Worm (Caenorhabditis elegans) whole organism, L4 larva: ENCODE data around the gene C47E8.1.

Experiments used
- D1046.2 ChIP-seq: fragments of 200-800 bp; sonication (Bioruptor generic); IDR thresholded peaks from 2 replicates; pipeline ENCODE4 v1.3.6; 2022; ENCODE audit warnings: missing genetic modification characterization, missing compliant biosample characterization
- F10B5.3 ChIP-seq: sonication (generic microtip); optimal IDR thresholded peaks from 2 replicates; lab custom pipeline; 2016; ENCODE audit warnings: mild to moderate bottlenecking, missing genetic modification characterization, missing compliant biosample characterization
- F26F4.8 ChIP-seq: fragments of 200-800 bp; sonication (Bioruptor generic); conservative IDR thresholded peaks from 2 replicates; pipeline ENCODE4 v1.3.6; 2022; ENCODE audit warnings: missing genetic modification characterization, missing compliant biosample characterization
- F49E8.2 ChIP-seq: sonication (generic microtip); optimal IDR thresholded peaks from 2 replicates; lab custom pipeline; 2016; ENCODE audit warnings: missing compliant biosample characterization, mild to moderate bottlenecking, missing genetic modification characterization, borderline replicate concordance
- T26A8.4 ChIP-seq: fragments of 200-800 bp; sonication (Bioruptor generic); IDR thresholded peaks from 2 replicates; pipeline ENCODE4 v1.3.6; 2022; ENCODE audit warnings: missing genetic modification characterization, missing compliant biosample characterization
- Y5F2A.4 ChIP-seq: fragments of 200-800 bp; sonication (Bioruptor generic); optimal IDR thresholded peaks from 2 replicates; lab custom pipeline; 2018; ENCODE audit warnings: mild to moderate bottlenecking, missing genetic modification characterization, missing compliant biosample characterization
- Y75B8A.6 ChIP-seq: fragments of 200-800 bp; sonication (Bioruptor generic); IDR thresholded peaks from 2 replicates; pipeline ENCODE4 v1.3.6; 2022; ENCODE audit warnings: missing genetic modification reagents, missing genetic modification characterization, missing compliant biosample characterization
- attf-4 ChIP-seq: sonication (generic microtip); optimal IDR thresholded peaks from 3 replicates; lab custom pipeline; 2017; ENCODE audit warnings: missing biosample characterization, missing genetic modification characterization
- ceh-20 ChIP-seq: fragments of 200-800 bp; sonication (Bioruptor generic); IDR thresholded peaks from 2 replicates; pipeline ENCODE4 v1.3.6; 2022; ENCODE audit warnings: missing genetic modification reagents, missing genetic modification characterization, missing compliant biosample characterization
- ceh-28 ChIP-seq: fragments of 150-350 bp; optimal IDR thresholded peaks from 2 replicates; lab custom pipeline; 2014; ENCODE audit warnings: missing biosample characterization, missing genetic modification reagents, missing genetic modification characterization
- ceh-44 ChIP-seq: fragments of 200-800 bp; sonication (Bioruptor generic); IDR thresholded peaks from 2 replicates; pipeline ENCODE4 v1.3.6; 2022; ENCODE audit warnings: missing genetic modification reagents, missing genetic modification characterization, missing compliant biosample characterization
- cey-2 ChIP-seq: sonication (generic microtip); optimal IDR thresholded peaks from 3 replicates; lab custom pipeline; 2017; ENCODE audit warnings: missing genetic modification characterization, mild to moderate bottlenecking, missing compliant biosample characterization, antibody characterized with exemption, borderline replicate concordance; ENCODE audit not compliant: insufficient read depth
- ctbp-1 ChIP-seq: fragments of 200-800 bp; sonication (Bioruptor generic); IDR thresholded peaks from 2 replicates; pipeline ENCODE4 v1.3.6; 2022; ENCODE audit warnings: missing genetic modification reagents, missing genetic modification characterization, missing compliant biosample characterization
- daf-12 ChIP-seq: fragments of 150-350 bp; optimal IDR thresholded peaks from 2 replicates; lab custom pipeline; 2014; ENCODE audit warnings: missing biosample characterization, missing genetic modification reagents, missing genetic modification characterization
- daf-16 ChIP-seq, 3 experiments: sonication (generic microtip); optimal IDR thresholded peaks; 2 replicates each; lab custom pipeline; 2016 to 2017; ENCODE audit warnings: missing genetic modification characterization in 3 of 3, missing genetic modification reagents in 3 of 3, mild to moderate bottlenecking in 2 of 3, missing compliant biosample characterization in 2 of 3, missing biosample characterization in 1 of 3, moderate library complexity in 1 of 3
- daf-8 ChIP-seq: fragments of 200-800 bp; sonication (Bioruptor generic); IDR thresholded peaks from 2 replicates; pipeline ENCODE4 v1.3.6; 2022; ENCODE audit warnings: missing genetic modification characterization, missing compliant biosample characterization
- dmd-6 ChIP-seq: fragments of 200-800 bp; sonication (Bioruptor generic); IDR thresholded peaks from 2 replicates; pipeline ENCODE4 v1.3.6; 2022; ENCODE audit warnings: missing genetic modification reagents, missing genetic modification characterization, missing compliant biosample characterization
- dpl-1 ChIP-seq: fragments of 150-350 bp; optimal IDR thresholded peaks from 2 replicates; lab custom pipeline; 2014; ENCODE audit warnings: missing biosample characterization, missing genetic modification reagents, missing genetic modification characterization
- dve-1 ChIP-seq: sonication (generic microtip); optimal IDR thresholded peaks from 2 replicates; lab custom pipeline; 2017; ENCODE audit warnings: antibody characterized with exemption, mild to moderate bottlenecking, missing genetic modification characterization, missing compliant biosample characterization; ENCODE audit not compliant: insufficient read depth
- egl-27 ChIP-seq: sonication (generic microtip); optimal IDR thresholded peaks from 3 replicates; lab custom pipeline; 2017; ENCODE audit warnings: missing biosample characterization, missing genetic modification reagents, missing genetic modification characterization
- fos-1 ChIP-seq: fragments of 150-350 bp; optimal IDR thresholded peaks from 2 replicates; lab custom pipeline; 2014; ENCODE audit warnings: missing biosample characterization, missing genetic modification characterization
- hif-1 ChIP-seq, 2 experiments: sonication (generic microtip); optimal IDR thresholded peaks; 2 replicates each; lab custom pipeline; 2016 to 2017; ENCODE audit warnings: missing compliant biosample characterization in 2 of 2, missing genetic modification characterization in 2 of 2, missing genetic modification reagents in 2 of 2, missing genotype in 2 of 2, mild to moderate bottlenecking in 1 of 2
- hlh-11 ChIP-seq: fragments of 200-800 bp; sonication (Bioruptor generic); optimal IDR thresholded peaks from 2 replicates; lab custom pipeline; 2018; ENCODE audit warnings: mild to moderate bottlenecking, missing genetic modification characterization, missing compliant biosample characterization
- lin-13 ChIP-seq: fragments of 150-350 bp; optimal IDR thresholded peaks from 2 replicates; lab custom pipeline; 2014; ENCODE audit warnings: missing biosample characterization, missing genetic modification reagents, missing genetic modification characterization
- lin-38 ChIP-seq: fragments of 200-800 bp; sonication (Bioruptor generic); IDR thresholded peaks from 2 replicates; pipeline ENCODE4 v1.3.6; 2022; ENCODE audit warnings: missing genetic modification reagents, missing genetic modification characterization, missing compliant biosample characterization
- lin-39 ChIP-seq: fragments of 150-350 bp; optimal IDR thresholded peaks from 2 replicates; lab custom pipeline; 2014; ENCODE audit warnings: missing biosample characterization, missing genetic modification reagents, missing genetic modification characterization
- madf-5 ChIP-seq, 2 experiments: fragments of 200-800 bp; sonication (Bioruptor generic); IDR thresholded peaks; 2 replicates each; pipeline ENCODE4 v1.3.6; 2022; ENCODE audit warnings: missing compliant biosample characterization in 2 of 2, missing genetic modification characterization in 2 of 2
- mdl-1 ChIP-seq, 2 experiments: fragments of 150-350 bp in 1 of 2; sonication (generic microtip) in 1 of 2; optimal IDR thresholded peaks; 2 replicates each; lab custom pipeline; 2014 to 2017; ENCODE audit warnings: missing biosample characterization in 2 of 2, missing genetic modification characterization in 2 of 2
- mep-1 ChIP-seq: fragments of 150-350 bp; sonication (generic microtip); optimal IDR thresholded peaks from 3 replicates; lab custom pipeline; 2014; ENCODE audit warnings: missing biosample characterization, missing genetic modification characterization
- mes-2 ChIP-seq: sonication (generic microtip); optimal IDR thresholded peaks from 2 replicates; lab custom pipeline; 2016; ENCODE audit warnings: missing genotype, mild to moderate bottlenecking, missing genetic modification characterization, missing compliant biosample characterization; ENCODE audit not compliant: poor library complexity, severe bottlenecking
- mxl-2 ChIP-seq: fragments of 200-800 bp; sonication (Bioruptor generic); conservative IDR thresholded peaks from 2 replicates; pipeline ENCODE4 v1.3.6; 2022; ENCODE audit warnings: missing genetic modification reagents, missing genetic modification characterization, missing compliant biosample characterization
- mxl-3 ChIP-seq: fragments of 200-800 bp; sonication (Bioruptor generic); optimal IDR thresholded peaks from 2 replicates; lab custom pipeline; 2018; ENCODE audit warnings: mild to moderate bottlenecking, missing genetic modification characterization, missing compliant biosample characterization
- nhr-10 ChIP-seq: fragments of 150-350 bp; optimal IDR thresholded peaks from 2 replicates; lab custom pipeline; 2014; ENCODE audit warnings: missing biosample characterization, missing genetic modification characterization
- nhr-237 ChIP-seq: sonication (generic microtip); optimal IDR thresholded peaks from 2 replicates; lab custom pipeline; 2017; ENCODE audit warnings: missing biosample characterization, missing genetic modification characterization
- nhr-41 ChIP-seq: fragments of 200-800 bp; sonication (Bioruptor generic); IDR thresholded peaks from 2 replicates; pipeline ENCODE4 v1.3.6; 2022; ENCODE audit warnings: missing genetic modification reagents, missing genetic modification characterization, missing compliant biosample characterization
- nhr-48 ChIP-seq: sonication (generic microtip); optimal IDR thresholded peaks from 2 replicates; lab custom pipeline; 2016; ENCODE audit warnings: mild to moderate bottlenecking, missing genetic modification characterization, missing compliant biosample characterization
- nhr-6 ChIP-seq: fragments of 150-350 bp; optimal IDR thresholded peaks from 2 replicates; lab custom pipeline; 2014; ENCODE audit warnings: missing biosample characterization, missing genetic modification characterization
- pha-4 ChIP-seq, 2 experiments: fragments of 150-350 bp in 1 of 2; fragments of 200-800 bp in 1 of 2; sonication (Bioruptor generic) in 1 of 2; IDR thresholded peaks in 1 of 2; optimal IDR thresholded peaks in 1 of 2; 2 replicates each; pipeline versions ENCODE4 v1.3.6 to Lab custom; 2014 to 2022; ENCODE audit warnings: missing genetic modification characterization in 2 of 2, missing genetic modification reagents in 2 of 2, missing biosample characterization in 1 of 2, missing compliant biosample characterization in 1 of 2
- rbr-2 ChIP-seq: sonication (generic microtip); optimal IDR thresholded peaks from 2 replicates; lab custom pipeline; 2016; ENCODE audit warnings: missing genotype, missing genetic modification characterization, missing compliant biosample characterization
- sdz-12 ChIP-seq: fragments of 200-800 bp; sonication (Bioruptor generic); optimal IDR thresholded peaks from 2 replicates; lab custom pipeline; 2018; ENCODE audit warnings: mild to moderate bottlenecking, missing genetic modification characterization, missing compliant biosample characterization
- spr-1 ChIP-seq: sonication (generic microtip); optimal IDR thresholded peaks from 2 replicates; lab custom pipeline; 2016; ENCODE audit warnings: mild to moderate bottlenecking, missing genetic modification characterization, missing compliant biosample characterization
- spr-3 ChIP-seq: fragments of 200-800 bp; sonication (Bioruptor generic); optimal IDR thresholded peaks from 2 replicates; lab custom pipeline; 2018; ENCODE audit warnings: mild to moderate bottlenecking, missing genetic modification characterization, missing compliant biosample characterization
- unc-130 ChIP-seq: sonication (generic microtip); optimal IDR thresholded peaks from 2 replicates; lab custom pipeline; 2016; ENCODE audit warnings: missing genetic modification reagents, missing genetic modification characterization, missing compliant biosample characterization
- unc-62 ChIP-seq, 3 experiments: fragments of 150-350 bp in 1 of 3; sonication (generic microtip); optimal IDR thresholded peaks in 2 of 3; peaks in 1 of 3; 1 replicate in 1 of 3; 2 replicates in 2 of 3; lab custom pipeline; 2014 to 2017; ENCODE audit warnings: missing biosample characterization in 3 of 3, missing genetic modification characterization in 3 of 3, missing genetic modification reagents in 3 of 3, missing genotype in 1 of 3
- vab-7 ChIP-seq: fragments of 200-800 bp; sonication (Bioruptor generic); IDR thresholded peaks from 2 replicates; pipeline ENCODE4 v1.3.6; 2022; ENCODE audit warnings: missing genetic modification reagents, missing genetic modification characterization, missing compliant biosample characterization
- ztf-7 ChIP-seq: fragments of 150-350 bp; optimal IDR thresholded peaks from 2 replicates; lab custom pipeline; 2014; ENCODE audit warnings: missing biosample characterization, missing genetic modification characterization

C47E8.1 gene

DNA sequence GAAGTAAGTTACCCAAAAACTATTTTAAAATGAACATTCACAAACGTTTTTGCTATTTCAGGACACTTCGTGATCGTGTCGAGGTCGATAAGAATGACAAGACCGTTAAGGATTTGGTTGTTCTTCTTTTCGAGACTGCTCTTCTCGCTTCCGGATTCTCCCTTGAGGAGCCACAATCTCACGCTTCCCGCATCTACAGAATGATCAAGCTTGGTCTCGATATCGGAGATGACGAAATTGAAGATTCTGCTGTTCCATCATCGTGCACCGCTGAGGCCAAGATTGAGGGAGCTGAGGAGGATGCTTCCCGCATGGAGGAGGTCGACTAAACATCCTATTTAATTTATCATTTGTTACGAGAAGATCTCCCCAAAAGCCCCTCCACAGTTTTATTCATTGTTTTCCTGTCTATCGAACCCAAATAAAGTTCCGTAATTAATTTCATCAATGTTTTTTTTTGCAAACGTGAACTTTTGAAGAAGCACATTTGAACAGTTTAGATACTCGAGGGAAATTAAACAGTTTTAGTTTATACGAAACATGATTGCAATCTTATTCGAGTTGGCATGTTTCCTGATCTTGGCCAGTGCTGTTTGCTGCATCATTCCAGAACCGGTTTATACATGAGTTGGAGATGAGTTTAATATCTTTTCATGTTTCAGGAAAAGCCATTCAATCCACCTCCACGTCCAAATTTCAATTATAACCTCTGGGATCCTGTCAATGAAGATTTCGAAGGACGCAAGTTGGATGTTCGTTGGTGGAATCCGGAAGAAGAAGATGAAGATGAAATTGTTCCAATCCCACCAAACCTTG lies 22.5 kb downstream of the C47E8.1 start, which contains the start of gene C47E8.11 (continued):
- 0 out of 2 replicates have a peak, but pooled peaks have one; percentile 38 for TF ChIP-seq vab-7 (GFP tag; lab: Robert Waterston, UW)
- no peak for TF ChIP-seq egl-27
- TF ChIP-seq nhr-10 (tag; lab: Kevin White, UChicago) = no peak
- no peak for TF ChIP-seq ceh-28 (tag; lab: Kevin White, UChicago)
- TF ChIP-seq rbr-2 (tag; lab: Kevin White, UChicago) = peak; percentile 3
- TF ChIP-seq ctbp-1 = peak; percentile 11; the same call in 1 of the 2 replicates
- no peak for TF ChIP-seq mxl-3
- no peak for TF ChIP-seq D1046.2
- TF ChIP-seq cey-2 (tag; lab: Kevin White, UChicago) = no peak
- peak; percentile 51 for TF ChIP-seq pha-4 (GFP tag; IDR thresholded peaks at IDR 0.05; lab: Robert Waterston, UW)
- TF ChIP-seq pha-4 (tag; optimal IDR thresholded peaks at IDR 0.05; lab: Kevin White, UChicago) = peak; percentile 67
- TF ChIP-seq hlh-11 (tag; lab: Kevin White, UChicago) = peak; percentile 58
- 0 out of 2 replicates have a peak, but pooled peaks have one; percentile 14 for TF ChIP-seq nhr-41 (GFP tag; lab: Robert Waterston, UW)
- no peak for TF ChIP-seq daf-8 (GFP tag; lab: Robert Waterston, UW)
- peak; percentile 59 for TF ChIP-seq Y75B8A.6
- TF ChIP-seq unc-62 (GFP tag; optimal IDR thresholded peaks at IDR 0.05 in 1 of 2; lab: Kevin White, UChicago) = no peak
- TF ChIP-seq unc-62 (tag; optimal IDR thresholded peaks at IDR 0.05; lab: Kevin White, UChicago) = no peak
- no peak for TF ChIP-seq Y5F2A.4 (GFP tag; lab: Kevin White, UChicago)
- peak; percentile 91 for TF ChIP-seq lin-13 (GFP tag; lab: Kevin White, UChicago)
- peak; percentile 13 for TF ChIP-seq sdz-12 (GFP tag; lab: Kevin White, UChicago)
- TF ChIP-seq F10B5.3 (tag; lab: Kevin White, UChicago) = no peak
- TF ChIP-seq ztf-7 (tag; lab: Kevin White, UChicago) = no peak
- peak; percentile 72 for TF ChIP-seq lin-38
- peak; percentile 80 for TF ChIP-seq mep-1 (tag; lab: Kevin White, UChicago)
- peak; percentile 92 for TF ChIP-seq nhr-6 (tag; lab: Kevin White, UChicago)
- TF ChIP-seq spr-3 (GFP tag; lab: Kevin White, UChicago) = peak; percentile 27
- no peak for TF ChIP-seq unc-130 (GFP tag; lab: Kevin White, UChicago)
- peak; percentile 44; the same call in 1 of the 2 replicates for TF ChIP-seq ceh-20 (GFP tag; lab: Robert Waterston, UW)
- TF ChIP-seq daf-12 (tag; lab: Kevin White, UChicago) = no peak
- no peak for TF ChIP-seq lin-39 (tag; lab: Kevin White, UChicago)
- peak; percentile 68 for TF ChIP-seq F49E8.2
- TF ChIP-seq hif-1 (tag; optimal IDR thresholded peaks at IDR 0.05; lab: Kevin White, UChicago) = no peak
- TF ChIP-seq dve-1 = peak; percentile 65
- peak; percentile 10 for TF ChIP-seq spr-1 (tag; lab: Kevin White, UChicago)
- no peak for TF ChIP-seq madf-5 (GFP tag; IDR thresholded peaks at IDR 0.05; lab: Robert Waterston, UW)
- peak; percentile 13 for TF ChIP-seq nhr-48 (tag; lab: Kevin White, UChicago)
- peak; percentile 9 for TF ChIP-seq dpl-1 (GFP tag; lab: Kevin White, UChicago)
- TF ChIP-seq fos-1 (tag; lab: Kevin White, UChicago) = no peak
- TF ChIP-seq daf-16 (GFP tag; optimal IDR thresholded peaks at IDR 0.05; lab: Kevin White, UChicago) = no peak
- TF ChIP-seq daf-16 (tag; optimal IDR thresholded peaks at IDR 0.05; lab: Kevin White, UChicago) = peak; percentile 86
- TF ChIP-seq T26A8.4 (GFP tag; lab: Robert Waterston, UW) = peak; percentile 77
- TF ChIP-seq mdl-1 (tag; optimal IDR thresholded peaks at IDR 0.05; lab: Kevin White, UChicago) = no peak
- no peak for TF ChIP-seq mxl-2
- no peak for TF ChIP-seq attf-4 (tag; lab: Kevin White, UChicago)
- TF ChIP-seq mes-2 = no peak
- TF ChIP-seq ceh-44 (GFP tag; lab: Robert Waterston, UW) = no peak
- no peak for TF ChIP-seq nhr-237 (tag; lab: Kevin White, UChicago)
- TF ChIP-seq F26F4.8 (GFP tag; lab: Robert Waterston, UW) = peak; percentile 48; the same call in 1 of the 2 replicates
- TF ChIP-seq dmd-6 = no peak; the same call in 1 of the 2 replicates
